Fruit fly (Drosophila melanogaster): ENCODE measurements around the gene CG32374.

Gene CG32374

DNA sequence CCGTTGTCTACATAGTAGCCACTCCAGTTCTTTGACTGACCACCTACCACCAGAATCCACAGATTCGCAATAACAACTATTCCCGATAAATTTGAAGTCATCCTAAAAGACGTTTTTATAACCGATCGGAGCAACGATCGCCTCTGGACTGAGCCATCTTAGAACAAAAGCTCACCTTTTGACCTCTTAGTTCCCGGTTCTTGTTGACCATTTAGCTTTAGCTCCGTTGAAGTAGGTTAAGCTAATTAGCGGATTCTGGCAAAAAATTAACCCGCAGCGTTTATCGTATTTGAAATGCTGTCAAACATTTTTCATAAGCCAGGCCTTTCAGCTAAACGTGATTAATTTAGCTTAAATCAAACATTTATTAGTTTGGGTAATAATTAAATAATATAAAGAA is at the start of gene CG32374:
Gene CG32374, minus strand, starts transcription at position 101 of the 400 bp plus-strand sequence.
- TF ChIP-seq CG8388 (GFP tag; optimal IDR thresholded peaks at IDR 0.05) (no peak), ro (GFP tag; IDR thresholded peaks at IDR 0.05) (no peak), CG14014 (GFP tag; IDR thresholded peaks at IDR 0.05) (no peak), HHEX (GFP tag; optimal IDR thresholded peaks at IDR 0.05) (no peak), oc (tag; optimal IDR thresholded peaks at IDR 0.05) (no peak), chif (GFP tag; optimal IDR thresholded peaks at IDR 0.05) (no peak), gsb (GFP tag; IDR thresholded peaks at IDR 0.05) (no peak), Dip3 (GFP tag; optimal IDR thresholded peaks at IDR 0.05) (no peak), slp2 (GFP tag; optimal IDR thresholded peaks at IDR 0.05) (no peak), CG4730 (GFP tag; IDR thresholded peaks at IDR 0.05) (no peak), Eip74EF (GFP tag; optimal IDR thresholded peaks at IDR 0.05) (no peak), crp (GFP tag; optimal IDR thresholded peaks at IDR 0.05) (no peak), pfk (GFP tag; optimal IDR thresholded peaks at IDR 0.05) (no peak), CG7987 (GFP tag; optimal IDR thresholded peaks at IDR 0.05) (no peak), so (GFP tag; IDR thresholded peaks at IDR 0.05) (no peak), pb (GFP tag; optimal IDR thresholded peaks at IDR 0.05) (no peak)

dm6 chr3L:7583154-7583553 is 42.2 kb upstream of the CG32374 start, which contains the start of gene mmm:
TSS of gene mmm (plus strand) at chr3L:7583454.
- TF ChIP-seq CG3726 (GFP tag; IDR thresholded peaks at IDR 0.05): no peak
- no peak for TF ChIP-seq CG14965 (GFP tag; optimal IDR thresholded peaks at IDR 0.05; ENCODE audit: borderline replicate concordance)

dm6 chr3L:7572948-7573347 is 32.0 kb upstream of the CG32374 start:
- no peak for TF ChIP-seq HLH4C (GFP tag; IDR thresholded peaks at IDR 0.05; ENCODE audit: partially characterized antibody)
- no peak for TF ChIP-seq stwl (tag; optimal IDR thresholded peaks at IDR 0.05)
- TF ChIP-seq crc (GFP tag; optimal IDR thresholded peaks at IDR 0.05): no peak
- no peak for TF ChIP-seq gsb (GFP tag; IDR thresholded peaks at IDR 0.05)
- no peak for TF ChIP-seq CG4282 (GFP tag; optimal IDR thresholded peaks at IDR 0.05)
- TF ChIP-seq Hmx (GFP tag; optimal IDR thresholded peaks at IDR 0.05): no peak
- TF ChIP-seq CG5245 (GFP tag; optimal IDR thresholded peaks at IDR 0.05): no peak
- TF ChIP-seq aop (GFP tag; IDR thresholded peaks at IDR 0.05): no peak
- no peak for TF ChIP-seq E2f1 (GFP tag; IDR thresholded peaks at IDR 0.05)

DNA sequence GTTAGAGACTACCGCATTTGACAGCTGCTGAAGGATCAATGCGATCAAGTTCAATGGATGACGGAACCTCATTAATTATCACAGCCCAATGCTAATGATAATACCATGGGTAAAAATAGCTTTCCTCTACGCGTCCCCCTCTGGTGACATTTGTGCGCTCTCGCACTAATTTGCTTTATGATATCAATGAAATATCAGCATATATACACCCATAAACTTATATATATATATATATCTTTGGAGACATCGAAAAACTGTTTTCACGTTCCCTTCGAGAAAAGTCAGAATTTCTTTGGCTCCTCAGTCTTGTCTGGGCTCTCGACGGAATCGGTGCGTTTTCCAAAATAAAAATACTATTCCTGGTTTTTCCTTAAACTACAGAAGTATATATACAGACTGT is 21.3 kb upstream of the CG32374 start, which contains the start of gene frac:
Gene frac, plus strand, starts transcription at position 301 of the 400 bp plus-strand sequence.
- TF ChIP-seq CG18599 (GFP tag; optimal IDR thresholded peaks at IDR 0.05) (no peak), Oli (tag; optimal IDR thresholded peaks at IDR 0.05) (no peak), lbe (GFP tag; optimal IDR thresholded peaks at IDR 0.05) (no peak), ap (GFP tag; IDR thresholded peaks at IDR 0.05) (no peak), chn (GFP tag; optimal IDR thresholded peaks at IDR 0.05) (no peak), CG15073 (GFP tag; optimal IDR thresholded peaks at IDR 0.05) (no peak), CG4328 (GFP tag; optimal IDR thresholded peaks at IDR 0.05) (peak; percentile 2), lilli (GFP tag; optimal IDR thresholded peaks at IDR 0.05) (no peak), lov (optimal IDR thresholded peaks at IDR 0.05) (no peak), lov (GFP tag; IDR thresholded peaks at IDR 0.05) (no peak)

Data from whole organism, embryonic.